Worm (Caenorhabditis elegans) whole organism, L2 larva: ENCODE measurements around the gene str-193.

Source experiments
- C34F6.9 ChIP-seq: fragments of 150-350 bp; optimal IDR thresholded peaks from 2 replicates; lab custom pipeline; 2014; ENCODE audit warnings: missing biosample characterization, missing genetic modification characterization
- F13H6.1 ChIP-seq: sonication (generic microtip); optimal IDR thresholded peaks from 2 replicates; lab custom pipeline; 2016; ENCODE audit warnings: missing genetic modification characterization, missing compliant biosample characterization
- alr-1 ChIP-seq: fragments of 150-350 bp; optimal IDR thresholded peaks from 2 replicates; lab custom pipeline; 2014; ENCODE audit warnings: missing biosample characterization, missing genetic modification characterization
- blmp-1 ChIP-seq: sonication (generic microtip); optimal IDR thresholded peaks from 2 replicates; lab custom pipeline; 2017; ENCODE audit warnings: missing genetic modification characterization, mild to moderate bottlenecking, missing compliant biosample characterization, antibody characterized with exemption, moderate library complexity; ENCODE audit not compliant: insufficient read depth
- ceh-16 ChIP-seq: fragments of 150-350 bp; optimal IDR thresholded peaks from 2 replicates; lab custom pipeline; 2014; ENCODE audit warnings: missing biosample characterization, missing genetic modification characterization
- crh-2 ChIP-seq: sonication (generic microtip); optimal IDR thresholded peaks from 2 replicates; lab custom pipeline; 2017; ENCODE audit warnings: missing biosample characterization, missing genetic modification characterization
- dmd-4 ChIP-seq: sonication (generic microtip); optimal IDR thresholded peaks from 2 replicates; lab custom pipeline; 2017; ENCODE audit warnings: missing biosample characterization, missing genetic modification characterization
- egl-27 ChIP-seq: sonication (generic microtip); optimal IDR thresholded peaks from 3 replicates; lab custom pipeline; 2017; ENCODE audit warnings: missing biosample characterization, missing genetic modification reagents, missing genetic modification characterization
- elt-1 ChIP-seq: fragments of 150-350 bp; optimal IDR thresholded peaks from 2 replicates; lab custom pipeline; 2014; ENCODE audit warnings: missing biosample characterization, missing genetic modification characterization
- elt-3 ChIP-seq: sonication (generic microtip); optimal IDR thresholded peaks from 2 replicates; lab custom pipeline; 2017; ENCODE audit warnings: missing biosample characterization, missing genetic modification characterization
- fos-1 ChIP-seq: fragments of 150-350 bp; optimal IDR thresholded peaks from 2 replicates; lab custom pipeline; 2014; ENCODE audit warnings: missing biosample characterization, missing genetic modification characterization
- gmeb-1 ChIP-seq: fragments of 150-350 bp; optimal IDR thresholded peaks from 2 replicates; lab custom pipeline; 2014; ENCODE audit warnings: missing biosample characterization, missing genetic modification characterization
- lin-11 ChIP-seq: fragments of 150-350 bp; sonication (generic microtip); optimal IDR thresholded peaks from 2 replicates; lab custom pipeline; 2014; ENCODE audit warnings: missing biosample characterization, missing genetic modification characterization, inconsistent platforms, mixed read lengths
- lin-13 ChIP-seq: fragments of 150-350 bp; optimal IDR thresholded peaks from 2 replicates; lab custom pipeline; 2014; ENCODE audit warnings: missing biosample characterization, missing genetic modification reagents, missing genetic modification characterization
- lsy-2 ChIP-seq, 2 experiments: fragments of 150-350 bp in 1 of 2; sonication (generic microtip) in 1 of 2; optimal IDR thresholded peaks; 2 replicates each; lab custom pipeline; 2014 to 2017; ENCODE audit warnings: missing biosample characterization in 2 of 2, missing genetic modification characterization in 2 of 2
- mab-5 ChIP-seq: fragments of 150-350 bp; optimal IDR thresholded peaks from 2 replicates; lab custom pipeline; 2014; ENCODE audit warnings: missing biosample characterization, missing genetic modification characterization
- mbf-1 ChIP-seq: sonication (generic microtip); optimal IDR thresholded peaks from 2 replicates; lab custom pipeline; 2017; ENCODE audit warnings: missing biosample characterization, missing genetic modification characterization
- mdl-1 ChIP-seq, 2 experiments: fragments of 150-350 bp in 1 of 2; sonication (generic microtip) in 1 of 2; optimal IDR thresholded peaks; 2 replicates each; lab custom pipeline; 2017; ENCODE audit warnings: missing biosample characterization in 2 of 2, missing genetic modification characterization in 2 of 2
- nhr-10 ChIP-seq: sonication (generic microtip); optimal IDR thresholded peaks from 2 replicates; lab custom pipeline; 2017; ENCODE audit warnings: missing biosample characterization, missing genetic modification characterization
- nhr-11 ChIP-seq: fragments of 150-350 bp; optimal IDR thresholded peaks from 2 replicates; lab custom pipeline; 2014; ENCODE audit warnings: missing biosample characterization, missing genetic modification characterization
- nhr-12 ChIP-seq: fragments of 150-350 bp; optimal IDR thresholded peaks from 2 replicates; lab custom pipeline; 2014; ENCODE audit warnings: missing biosample characterization, missing genetic modification characterization
- nhr-129 ChIP-seq: fragments of 150-350 bp; optimal IDR thresholded peaks from 2 replicates; lab custom pipeline; 2014; ENCODE audit warnings: missing biosample characterization, missing genetic modification characterization
- nhr-21 ChIP-seq: fragments of 150-350 bp; optimal IDR thresholded peaks from 2 replicates; lab custom pipeline; 2014; ENCODE audit warnings: missing biosample characterization, missing genetic modification characterization
- nhr-23 ChIP-seq: fragments of 150-350 bp; optimal IDR thresholded peaks from 2 replicates; lab custom pipeline; 2014; ENCODE audit warnings: missing biosample characterization, missing genetic modification reagents, missing genetic modification characterization
- nhr-237 ChIP-seq: fragments of 150-350 bp; optimal IDR thresholded peaks from 2 replicates; lab custom pipeline; 2014; ENCODE audit warnings: missing biosample characterization, missing genetic modification characterization
- nhr-25 ChIP-seq: fragments of 150-350 bp; sonication (generic microtip); optimal IDR thresholded peaks from 3 replicates; lab custom pipeline; 2014; ENCODE audit warnings: missing biosample characterization, missing genetic modification characterization
- nhr-6 ChIP-seq: fragments of 150-350 bp; optimal IDR thresholded peaks from 2 replicates; lab custom pipeline; 2014; ENCODE audit warnings: missing biosample characterization, missing genetic modification characterization
- nhr-77 ChIP-seq: fragments of 150-350 bp; optimal IDR thresholded peaks from 2 replicates; lab custom pipeline; 2014; ENCODE audit warnings: missing biosample characterization, missing genetic modification characterization
- peb-1 ChIP-seq: fragments of 150-350 bp; optimal IDR thresholded peaks from 2 replicates; lab custom pipeline; 2014; ENCODE audit warnings: missing biosample characterization, missing genetic modification characterization
- sem-4 ChIP-seq: fragments of 150-350 bp; optimal IDR thresholded peaks from 2 replicates; lab custom pipeline; 2014; ENCODE audit warnings: missing biosample characterization, missing genetic modification reagents, missing genetic modification characterization
- sma-3 ChIP-seq: sonication (generic microtip); optimal IDR thresholded peaks from 2 replicates; lab custom pipeline; 2016; ENCODE audit warnings: missing genetic modification reagents, missing genetic modification characterization, missing compliant biosample characterization
- sma-9 ChIP-seq, 2 experiments: fragments of 150-350 bp in 1 of 2; sonication (generic microtip) in 1 of 2; optimal IDR thresholded peaks; 2 replicates each; lab custom pipeline; 2014 to 2016; ENCODE audit warnings: missing genetic modification characterization in 2 of 2, mild to moderate bottlenecking in 1 of 2, missing biosample characterization in 1 of 2, missing compliant biosample characterization in 1 of 2, missing genetic modification reagents in 1 of 2, moderate library complexity in 1 of 2
- snpc-4 ChIP-seq: fragments of 150-350 bp; optimal IDR thresholded peaks from 2 replicates; lab custom pipeline; 2014; ENCODE audit warnings: missing biosample characterization, missing genetic modification characterization
- unc-39 ChIP-seq: fragments of 150-350 bp; optimal IDR thresholded peaks from 2 replicates; lab custom pipeline; 2014; ENCODE audit warnings: missing biosample characterization, missing genetic modification characterization
- unc-55 ChIP-seq: fragments of 150-350 bp; sonication (generic microtip); optimal IDR thresholded peaks from 3 replicates; lab custom pipeline; 2014; ENCODE audit warnings: missing biosample characterization, missing genetic modification reagents, missing genetic modification characterization
- unc-62 ChIP-seq: fragments of 150-350 bp; optimal IDR thresholded peaks from 2 replicates; lab custom pipeline; 2014; ENCODE audit warnings: missing biosample characterization, missing genetic modification reagents, missing genetic modification characterization
- zag-1 ChIP-seq: fragments of 150-350 bp; optimal IDR thresholded peaks from 2 replicates; lab custom pipeline; 2014; ENCODE audit warnings: missing biosample characterization, missing genetic modification characterization
- ztf-4 ChIP-seq: fragments of 150-350 bp; optimal IDR thresholded peaks from 2 replicates; lab custom pipeline; 2014; ENCODE audit warnings: missing biosample characterization, missing genetic modification characterization

str-193 gene

DNA sequence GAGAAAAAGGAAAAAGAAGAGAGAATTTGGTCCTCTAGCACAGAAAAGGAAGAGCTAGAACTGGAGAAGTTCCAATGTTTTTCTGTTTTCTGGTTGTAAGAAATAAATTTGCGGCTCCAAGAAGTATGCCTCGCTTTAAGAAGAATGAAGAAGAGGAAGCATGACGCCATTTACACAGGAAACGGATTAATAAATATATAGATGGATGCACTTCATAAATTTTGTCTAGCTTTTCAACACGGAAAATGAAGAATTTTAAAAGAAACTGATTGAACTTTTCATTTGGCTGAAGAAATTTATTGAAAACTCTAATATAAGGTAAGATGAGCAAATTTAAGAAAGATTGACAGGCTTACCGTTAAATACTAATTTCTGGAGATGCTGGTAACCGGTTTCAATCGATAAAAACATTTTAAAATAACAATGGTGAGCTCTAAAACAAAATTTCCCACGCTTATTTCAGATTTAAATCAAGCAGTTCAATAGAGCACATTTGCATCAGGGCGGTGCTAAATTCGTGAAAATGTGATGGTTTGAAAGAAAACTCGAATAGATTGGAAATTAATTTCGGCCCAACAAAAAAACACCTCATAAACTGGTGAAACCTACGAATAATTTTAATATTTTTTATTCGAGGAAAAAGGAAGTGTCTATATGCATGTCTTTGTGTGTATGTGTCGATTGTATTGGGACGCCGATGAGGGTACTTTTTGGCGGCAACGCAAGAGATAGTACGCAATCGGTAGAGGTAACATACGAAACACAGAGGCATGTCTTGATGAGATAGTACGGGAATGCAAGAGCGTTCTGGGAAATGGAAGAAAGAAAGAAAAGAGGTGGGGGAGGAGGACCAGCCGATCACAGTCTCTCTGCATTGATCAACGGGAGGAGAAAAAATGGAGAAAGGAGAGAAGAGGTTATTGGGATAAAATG is 34.6 kb upstream of the str-193 start:
- TF ChIP-seq C34F6.9 (tag; lab: Kevin White, UChicago) (peak; percentile 44), nhr-11 (tag; lab: Kevin White, UChicago) (no peak), crh-2 (tag; lab: Kevin White, UChicago) (peak; percentile 33), unc-62 (GFP tag; lab: Kevin White, UChicago) (no peak), zag-1 (no peak), F13H6.1 (tag; lab: Kevin White, UChicago) (peak; percentile 32), nhr-25 (tag; lab: Kevin White, UChicago) (peak; percentile 28), nhr-21 (tag; lab: Kevin White, UChicago) (no peak), unc-55 (peak; percentile 37), lsy-2 (tag; optimal IDR thresholded peaks at IDR 0.05; lab: Kevin White, UChicago) (peak in 1 of 2 experiments; percentile 24), peb-1 (tag; lab: Kevin White, UChicago) (no peak), sma-3 (peak; percentile 34), sem-4 (tag; lab: Kevin White, UChicago) (no peak), nhr-129 (tag; lab: Kevin White, UChicago) (peak; percentile 65), fos-1 (tag; lab: Kevin White, UChicago) (peak; percentile 16)

ce11 chrV:9853801-9854200 is 32.2 kb upstream of the str-193 start:
- no peak for TF ChIP-seq ceh-16 (tag; lab: Kevin White, UChicago)
- no peak for TF ChIP-seq sma-3
- TF ChIP-seq nhr-6 (tag; lab: Kevin White, UChicago), result no peak
- TF ChIP-seq nhr-237, result no peak
- TF ChIP-seq C34F6.9 (tag; lab: Kevin White, UChicago), result peak; percentile 55
- TF ChIP-seq blmp-1 (tag; lab: Kevin White, UChicago), result no peak
- TF ChIP-seq nhr-129 (tag; lab: Kevin White, UChicago), result peak; percentile 5
- TF ChIP-seq mab-5, result no peak
- peak; percentile 47 for TF ChIP-seq unc-55
- TF ChIP-seq nhr-23, result no peak
- TF ChIP-seq egl-27 (tag; lab: Kevin White, UChicago), result no peak
- no peak for TF ChIP-seq nhr-10 (tag; lab: Kevin White, UChicago)
- no peak for TF ChIP-seq elt-3
- TF ChIP-seq unc-62 (GFP tag; lab: Kevin White, UChicago), result no peak
- TF ChIP-seq nhr-21 (tag; lab: Kevin White, UChicago), result no peak
- no peak for TF ChIP-seq lin-11

ce11 chrV:9848576-9848975 is 27.0 kb upstream of the str-193 start:
- TF ChIP-seq nhr-23, result no peak
- TF ChIP-seq elt-1, result no peak
- TF ChIP-seq ztf-4 (tag; lab: Kevin White, UChicago), result no peak
- no peak for TF ChIP-seq fos-1 (tag; lab: Kevin White, UChicago)
- TF ChIP-seq sma-9 (GFP tag; optimal IDR thresholded peaks at IDR 0.05; lab: Kevin White, UChicago), result no peak
- no peak for TF ChIP-seq sma-9 (tag; optimal IDR thresholded peaks at IDR 0.05; lab: Kevin White, UChicago)
- TF ChIP-seq lin-11, result no peak
- no peak for TF ChIP-seq snpc-4 (tag; lab: Kevin White, UChicago)
- TF ChIP-seq unc-55, result no peak
- TF ChIP-seq nhr-10 (tag; lab: Kevin White, UChicago), result no peak

- TF ChIP-seq egl-27 (tag; lab: Kevin White, UChicago), result no peak
- no peak for TF ChIP-seq alr-1 (tag; lab: Kevin White, UChicago)
- no peak for TF ChIP-seq nhr-23
- no peak for TF ChIP-seq mbf-1 (tag; lab: Kevin White, UChicago)
- TF ChIP-seq lin-13 (GFP tag; lab: Kevin White, UChicago), result no peak
- TF ChIP-seq mdl-1 (tag; optimal IDR thresholded peaks at IDR 0.05; lab: Kevin White, UChicago), result no peak
- no peak for TF ChIP-seq nhr-129 (tag; lab: Kevin White, UChicago)
- no peak for TF ChIP-seq C34F6.9 (tag; lab: Kevin White, UChicago)
- no peak for TF ChIP-seq peb-1 (tag; lab: Kevin White, UChicago)
- no peak for TF ChIP-seq ceh-16 (tag; lab: Kevin White, UChicago)
- no peak for TF ChIP-seq ztf-4 (tag; lab: Kevin White, UChicago)
- no peak for TF ChIP-seq nhr-77 (tag; lab: Kevin White, UChicago)
- no peak for TF ChIP-seq mab-5
- TF ChIP-seq unc-55, result no peak
- no peak for TF ChIP-seq nhr-12 (tag; lab: Kevin White, UChicago)
- no peak for TF ChIP-seq fos-1 (tag; lab: Kevin White, UChicago)
- no peak for TF ChIP-seq dmd-4
- TF ChIP-seq unc-39, result no peak
- no peak for TF ChIP-seq blmp-1 (tag; lab: Kevin White, UChicago)
- no peak for TF ChIP-seq gmeb-1 (tag; lab: Kevin White, UChicago)
These were observed 21.8 kb upstream of the str-193 start, which contains the start of gene sru-8 for ce11 chrV:9843376-9843916. Gene sru-8 (plus strand): TSS chrV:9843866.
